Fruit fly (Drosophila melanogaster) whole organism, embryonic: ENCODE data around the gene ATPsynepsilonL.
A peak's percentile ranks its signal among the peaks of the same experiment; 100 is the strongest.

Experiments used
- ATbp ChIP-seq: fragments of 200-800 bp; sonication (Bioruptor generic); optimal IDR thresholded peaks from 2 replicates; lab custom pipeline; 2017; ENCODE audit warnings: missing biosample characterization, mild to moderate bottlenecking, missing genetic modification characterization, missing genetic modification reagents
- Atf-2 ChIP-seq: fragments of 200-800 bp; sonication (Bioruptor generic); optimal IDR thresholded peaks from 2 replicates; lab custom pipeline; 2016; ENCODE audit warnings: missing biosample characterization, missing genetic modification characterization
- CG10462 ChIP-seq: fragments of 200-800 bp; sonication (Bioruptor generic); optimal IDR thresholded peaks from 2 replicates; lab custom pipeline; 2016; ENCODE audit warnings: missing biosample characterization, missing genetic modification characterization
- CG10959 ChIP-seq: fragments of 200-800 bp; sonication (Bioruptor generic); IDR thresholded peaks from 2 replicates; pipeline ENCODE4 v1.3.6; 2022; ENCODE audit warnings: missing biosample characterization, missing genetic modification characterization
- CG12236 ChIP-seq: fragments of 200-800 bp; sonication (Bioruptor generic); optimal IDR thresholded peaks from 2 replicates; lab custom pipeline; 2016; ENCODE audit warnings: missing biosample characterization, missing genetic modification characterization
- CG12744 ChIP-seq: fragments of 200-800 bp; sonication (Bioruptor generic); optimal IDR thresholded peaks from 2 replicates; lab custom pipeline; 2016; ENCODE audit warnings: missing biosample characterization, missing genetic modification characterization
- CG13123 ChIP-seq: fragments of 200-800 bp; sonication (Bioruptor generic); optimal IDR thresholded peaks from 2 replicates; lab custom pipeline; 2016; ENCODE audit warnings: missing biosample characterization, missing genetic modification characterization
- CG13624 ChIP-seq: fragments of 200-800 bp; sonication (Bioruptor generic); optimal IDR thresholded peaks from 2 replicates; lab custom pipeline; 2016; ENCODE audit warnings: missing biosample characterization, missing genetic modification characterization
- CG1603 ChIP-seq: fragments of 200-800 bp; sonication (Bioruptor generic); optimal IDR thresholded peaks from 2 replicates; lab custom pipeline; 2019; ENCODE audit warnings: missing biosample characterization, mild to moderate bottlenecking, missing genetic modification characterization, moderate library complexity
- CG17829 ChIP-seq: fragments of 200-800 bp; optimal IDR thresholded peaks from 2 replicates; lab custom pipeline; 2019; ENCODE audit warnings: missing biosample characterization, mild to moderate bottlenecking, missing genetic modification characterization, moderate library complexity
- CG2889 ChIP-seq: fragments of 200-800 bp; sonication (Bioruptor generic); IDR thresholded peaks from 3 replicates; pipeline ENCODE4 v1.3.6; 2022; ENCODE audit warnings: missing biosample characterization, missing genetic modification characterization
- CG32767 ChIP-seq: fragments of 200-800 bp; sonication (Bioruptor generic); IDR thresholded peaks from 2 replicates; pipeline ENCODE4 v1.3.6; 2022; ENCODE audit warnings: missing biosample characterization, missing genetic modification characterization
- CG3281 ChIP-seq: fragments of 200-800 bp; sonication (Bioruptor generic); optimal IDR thresholded peaks from 3 replicates; lab custom pipeline; 2017; ENCODE audit warnings: missing biosample characterization, mild to moderate bottlenecking, missing genetic modification characterization
- CG4617 ChIP-seq: fragments of 200-800 bp; sonication (Bioruptor generic); optimal IDR thresholded peaks from 3 replicates; lab custom pipeline; 2016; ENCODE audit warnings: missing biosample characterization, missing genetic modification characterization, borderline replicate concordance
- CG6765 ChIP-seq: fragments of 200-800 bp; sonication (Bioruptor generic); optimal IDR thresholded peaks from 3 replicates; lab custom pipeline; 2017; ENCODE audit warnings: missing biosample characterization, mild to moderate bottlenecking, missing genetic modification characterization
- CG6813 ChIP-seq: fragments of 200-800 bp; sonication (Bioruptor generic); optimal IDR thresholded peaks from 2 replicates; lab custom pipeline; 2017; ENCODE audit warnings: missing biosample characterization, missing genetic modification characterization, mild to moderate bottlenecking, moderate library complexity, missing genetic modification reagents
- CG7271 ChIP-seq: fragments of 200-800 bp; sonication (Bioruptor generic); optimal IDR thresholded peaks from 2 replicates; lab custom pipeline; 2018; ENCODE audit warnings: missing biosample characterization, mild to moderate bottlenecking, missing genetic modification characterization, moderate library complexity
- CG7839 ChIP-seq: fragments of 200-800 bp; sonication (Bioruptor generic); optimal IDR thresholded peaks from 3 replicates; lab custom pipeline; 2018; ENCODE audit warnings: missing biosample characterization, mild to moderate bottlenecking, missing genetic modification characterization, moderate library complexity
- CG7987 ChIP-seq: fragments of 200-800 bp; sonication (Bioruptor generic); optimal IDR thresholded peaks from 2 replicates; lab custom pipeline; 2018; ENCODE audit warnings: missing biosample characterization, mild to moderate bottlenecking, missing genetic modification characterization, moderate library complexity
- CG9932 ChIP-seq: fragments of 200-800 bp; sonication (Bioruptor generic); IDR thresholded peaks from 2 replicates; pipeline ENCODE4 v1.3.6; 2022; ENCODE audit warnings: missing biosample characterization, missing genetic modification characterization
- Chrac-16 ChIP-seq: fragments of 200-800 bp; sonication (Bioruptor generic); optimal IDR thresholded peaks from 3 replicates; lab custom pipeline; 2016; ENCODE audit warnings: missing biosample characterization, missing genetic modification characterization
- D19A ChIP-seq: fragments of 200-800 bp; optimal IDR thresholded peaks from 3 replicates; lab custom pipeline; 2019; ENCODE audit warnings: missing biosample characterization, mild to moderate bottlenecking, missing genetic modification characterization, moderate library complexity
- Dll ChIP-seq: fragments of 200-800 bp; sonication (Bioruptor generic); IDR thresholded peaks from 4 replicates; pipeline ENCODE4 v1.3.6; 2022; ENCODE audit warnings: missing biosample characterization, missing genetic modification characterization; ENCODE audit not compliant: partially characterized antibody
- Ets65A ChIP-seq: fragments of 200-800 bp; sonication (Bioruptor generic); peaks from one replicate; lab custom pipeline; 2016; ENCODE audit warnings: missing biosample characterization, missing genetic modification characterization
- GATAe ChIP-seq: fragments of 200-800 bp; sonication (Bioruptor generic); conservative IDR thresholded peaks from 2 replicates; pipeline ENCODE4 v1.3.6; 2022; ENCODE audit warnings: missing biosample characterization, missing genetic modification characterization
- HLHmδ ChIP-seq: fragments of 200-800 bp; sonication (Bioruptor generic); optimal IDR thresholded peaks from 2 replicates; lab custom pipeline; 2018; ENCODE audit warnings: missing biosample characterization, mild to moderate bottlenecking, missing genetic modification characterization, moderate library complexity
- Ptx1 ChIP-seq: fragments of 200-800 bp; sonication (Bioruptor generic); IDR thresholded peaks from 2 replicates; pipeline ENCODE4 v1.3.6; 2022; ENCODE audit warnings: missing biosample characterization, missing genetic modification characterization
- Sox102F ChIP-seq: fragments of 200-800 bp; sonication (Bioruptor generic); optimal IDR thresholded peaks from 2 replicates; lab custom pipeline; 2018; ENCODE audit warnings: missing biosample characterization, mild to moderate bottlenecking, missing genetic modification characterization, moderate library complexity
- TFAM ChIP-seq: fragments of 200-800 bp; sonication (Bioruptor generic); optimal IDR thresholded peaks from 2 replicates; lab custom pipeline; 2017; ENCODE audit warnings: missing biosample characterization, missing genetic modification characterization, inconsistent platforms
- Taf1 ChIP-seq: fragments of 200-800 bp; sonication (Bioruptor generic); IDR thresholded peaks from 2 replicates; pipeline ENCODE4 v1.3.6; 2022; ENCODE audit warnings: missing biosample characterization, missing genetic modification characterization
- al ChIP-seq: fragments of 200-800 bp; sonication (Bioruptor generic); IDR thresholded peaks from 2 replicates; pipeline ENCODE4 v1.3.6; 2022; ENCODE audit warnings: missing biosample characterization, missing genetic modification characterization
- br ChIP-seq: fragments of >200 bp; optimal IDR thresholded peaks from 2 replicates; lab custom pipeline; 2017
- chif ChIP-seq, 2 experiments: fragments of 200-800 bp; sonication (Bioruptor generic); optimal IDR thresholded peaks; 3 replicates each; lab custom pipeline; 2016; ENCODE audit warnings: missing biosample characterization in 2 of 2, missing genetic modification characterization in 2 of 2
- crol ChIP-seq: fragments of 200-800 bp; sonication (Bioruptor generic); IDR thresholded peaks from 2 replicates; pipeline ENCODE4 v1.3.6; 2022; ENCODE audit warnings: missing biosample characterization, missing genetic modification characterization
- en ChIP-seq: fragments of 200-800 bp; sonication (Bioruptor generic); optimal IDR thresholded peaks from 2 replicates; lab custom pipeline; 2016; ENCODE audit warnings: missing biosample characterization, missing genetic modification characterization
- ewg ChIP-seq: fragments of 200-800 bp; sonication (Bioruptor generic); optimal IDR thresholded peaks from 3 replicates; lab custom pipeline; 2017; ENCODE audit warnings: mild to moderate bottlenecking, missing biosample characterization, missing genetic modification reagents, missing genetic modification characterization
- fd102C ChIP-seq: fragments of 200-800 bp; sonication (Bioruptor generic); optimal IDR thresholded peaks from 2 replicates; lab custom pipeline; 2018; ENCODE audit warnings: missing biosample characterization, mild to moderate bottlenecking, missing genetic modification characterization, moderate library complexity
- fd96Cb ChIP-seq: fragments of 200-800 bp; sonication (Bioruptor generic); optimal IDR thresholded peaks from 2 replicates; lab custom pipeline; 2018; ENCODE audit warnings: missing biosample characterization, mild to moderate bottlenecking, missing genetic modification characterization, moderate library complexity
- fu2 ChIP-seq: fragments of 200-800 bp; sonication (Bioruptor generic); optimal IDR thresholded peaks from 2 replicates; lab custom pipeline; 2016; ENCODE audit warnings: missing biosample characterization, missing genetic modification characterization
- gcm2 ChIP-seq: fragments of 200-800 bp; sonication (Bioruptor generic); optimal IDR thresholded peaks from 2 replicates; lab custom pipeline; 2016; ENCODE audit warnings: missing biosample characterization, missing genetic modification characterization
- hbn ChIP-seq: fragments of 200-800 bp; sonication (Bioruptor generic); IDR thresholded peaks from 2 replicates; pipeline ENCODE4 v1.3.6; 2022; ENCODE audit warnings: missing biosample characterization, missing genetic modification characterization; ENCODE audit not compliant: partially characterized antibody
- mam ChIP-seq: fragments of 200-800 bp; sonication (Bioruptor generic); optimal IDR thresholded peaks from 3 replicates; lab custom pipeline; 2016; ENCODE audit warnings: missing biosample characterization, missing genetic modification characterization
- nerfin-2 ChIP-seq: fragments of 200-800 bp; sonication (Bioruptor generic); IDR thresholded peaks from 2 replicates; pipeline ENCODE4 v1.3.6; 2022; ENCODE audit warnings: missing biosample characterization, missing genetic modification characterization; ENCODE audit not compliant: partially characterized antibody
- peb ChIP-seq: fragments of 200-800 bp; sonication (Bioruptor generic); IDR thresholded peaks from 2 replicates; pipeline ENCODE4 v1.3.6; 2022; ENCODE audit warnings: missing biosample characterization, missing genetic modification characterization
- rib ChIP-seq: fragments of 200-800 bp; sonication (Bioruptor generic); IDR thresholded peaks from 2 replicates; pipeline ENCODE4 v1.3.6; 2022; ENCODE audit warnings: missing biosample characterization, missing genetic modification characterization
- sd ChIP-seq: fragments of 200-800 bp; sonication (Bioruptor generic); optimal IDR thresholded peaks from 3 replicates; lab custom pipeline; 2018; ENCODE audit warnings: missing biosample characterization, mild to moderate bottlenecking, missing genetic modification characterization, moderate library complexity
- sisA ChIP-seq: fragments of 200-800 bp; sonication (Bioruptor generic); IDR thresholded peaks from 2 replicates; pipeline ENCODE4 v1.3.6; 2022; ENCODE audit warnings: missing biosample characterization, missing genetic modification characterization
- stc ChIP-seq: fragments of 200-800 bp; sonication (Bioruptor generic); IDR thresholded peaks from 2 replicates; pipeline ENCODE4 v1.3.6; 2022; ENCODE audit warnings: missing biosample characterization, missing genetic modification characterization
- tap ChIP-seq: fragments of 200-800 bp; optimal IDR thresholded peaks from 3 replicates; lab custom pipeline; 2019; ENCODE audit warnings: missing biosample characterization, mild to moderate bottlenecking, missing genetic modification characterization, moderate library complexity
- tin ChIP-seq: fragments of 200-800 bp; sonication (Bioruptor generic); optimal IDR thresholded peaks from 3 replicates; lab custom pipeline; 2016; ENCODE audit warnings: missing biosample characterization, missing genetic modification characterization
- unc-4 ChIP-seq: fragments of 200-800 bp; sonication (Bioruptor generic); IDR thresholded peaks from 2 replicates; pipeline ENCODE4 v1.3.6; 2022; ENCODE audit warnings: missing biosample characterization, missing genetic modification characterization; ENCODE audit not compliant: partially characterized antibody

ATPsynepsilonL gene

dm6 chr3R:10079267-10079987, 42.1 kb upstream of the ATPsynepsilonL start (continued):
- no peak for TF ChIP-seq CG2889 (GFP tag; lab: Robert Waterston, UW)
- TF ChIP-seq fd102C (GFP tag; lab: Kevin White, UChicago) = no peak
- TF ChIP-seq crol (GFP tag; lab: Robert Waterston, UW) = no peak
- peak; percentile 41 for TF ChIP-seq mam (GFP tag; lab: Kevin White, UChicago)
- no peak for TF ChIP-seq HLHmδ
- no peak for TF ChIP-seq rib (GFP tag; lab: Robert Waterston, UW)
- TF ChIP-seq chif (GFP tag; optimal IDR thresholded peaks at IDR 0.05; lab: Kevin White, UChicago) = peak; percentile 10 to 58
- TF ChIP-seq tap (tag; lab: Kevin White, UChicago) = peak; percentile 3
- peak; percentile 59 for TF ChIP-seq CG1603 (tag; lab: Kevin White, UChicago)
- peak; percentile 58 for TF ChIP-seq sisA (GFP tag; lab: Robert Waterston, UW)
- TF ChIP-seq peb (GFP tag; lab: Robert Waterston, UW) = no peak
- TF ChIP-seq CG6813 (GFP tag; lab: Kevin White, UChicago) = no peak
- peak; percentile 11 for TF ChIP-seq Chrac-16
- TF ChIP-seq CG13624 (GFP tag; lab: Kevin White, UChicago) = no peak
- TF ChIP-seq CG7271 (tag; lab: Kevin White, UChicago) = no peak
- no peak for TF ChIP-seq CG12744 (GFP tag; lab: Kevin White, UChicago)
- TF ChIP-seq CG10959 = no peak
- peak; percentile 35 for TF ChIP-seq CG7839 (tag; lab: Kevin White, UChicago)
- peak; percentile 28 for TF ChIP-seq tin
- TF ChIP-seq CG32767 (GFP tag; lab: Robert Waterston, UW) = no peak
- TF ChIP-seq CG10462 (GFP tag; lab: Kevin White, UChicago) = no peak
- TF ChIP-seq Ptx1 = peak; percentile 55
- no peak for TF ChIP-seq CG17829 (tag; lab: Kevin White, UChicago)
- TF ChIP-seq Atf-2 (GFP tag; lab: Kevin White, UChicago) = peak; percentile 1
- TF ChIP-seq Taf1 = no peak
- TF ChIP-seq CG12236 = no peak
- TF ChIP-seq CG6765 = no peak
- TF ChIP-seq Sox102F = peak; percentile 73
- TF ChIP-seq CG13123 = no peak
- no peak for TF ChIP-seq CG7987 (GFP tag; lab: Kevin White, UChicago)
- no peak for TF ChIP-seq D19A (tag; lab: Kevin White, UChicago)
- TF ChIP-seq sd (tag; lab: Kevin White, UChicago) = no peak
- no peak for TF ChIP-seq unc-4 (GFP tag; lab: Robert Waterston, UW)
- no peak for TF ChIP-seq CG3281 (GFP tag; lab: Kevin White, UChicago)
- TF ChIP-seq nerfin-2 (GFP tag; lab: Robert Waterston, UW) = no peak; the same call in 1 of the 2 replicates
- no peak for TF ChIP-seq ATbp (GFP tag; lab: Kevin White, UChicago)
- no peak for TF ChIP-seq CG9932 (GFP tag; lab: Robert Waterston, UW)
- TF ChIP-seq fu2 (GFP tag; lab: Kevin White, UChicago) = no peak
- TF ChIP-seq gcm2 (GFP tag; lab: Kevin White, UChicago) = no peak
- TF ChIP-seq CG4617 (GFP tag; lab: Kevin White, UChicago) = no peak
- TF ChIP-seq hbn (GFP tag; lab: Robert Waterston, UW) = no peak
- TF ChIP-seq stc (GFP tag; lab: Robert Waterston, UW) = no peak
- TF ChIP-seq Dll (GFP tag; lab: Robert Waterston, UW) = no peak
- no peak for TF ChIP-seq br
- TF ChIP-seq fd96Cb = peak; percentile 50
- TF ChIP-seq Ets65A (GFP tag; lab: Kevin White, UChicago) = no peak
- TF ChIP-seq ewg = peak; percentile 17
- TF ChIP-seq en (GFP tag; lab: Kevin White, UChicago) = peak; percentile 2
- no peak for TF ChIP-seq GATAe (GFP tag; lab: Robert Waterston, UW)
- TF ChIP-seq TFAM = no peak
- TF ChIP-seq al = no peak
